Worm (Caenorhabditis elegans) whole organism, L2 larva: Measurements from ENCODE around the gene F58G1.8.

ENCODE experiments used
- C34F6.9 ChIP-seq: fragments of 150-350 bp; optimal IDR thresholded peaks from 2 replicates; lab custom pipeline; 2014; ENCODE audit warnings: missing biosample characterization, missing genetic modification characterization
- F13H6.1 ChIP-seq: sonication (generic microtip); optimal IDR thresholded peaks from 2 replicates; lab custom pipeline; 2016; ENCODE audit warnings: missing genetic modification characterization, missing compliant biosample characterization
- R02D3.7 ChIP-seq: fragments of 150-350 bp; optimal IDR thresholded peaks from 2 replicates; lab custom pipeline; 2014; ENCODE audit warnings: missing biosample characterization, missing genetic modification characterization
- Y55F3AM.14 ChIP-seq: fragments of 200-800 bp; sonication (Bioruptor generic); optimal IDR thresholded peaks from 2 replicates; lab custom pipeline; 2018; ENCODE audit warnings: mild to moderate bottlenecking, missing genetic modification characterization, missing compliant biosample characterization
- ZK546.5 ChIP-seq: sonication (generic microtip); optimal IDR thresholded peaks from 2 replicates; lab custom pipeline; 2017; ENCODE audit warnings: missing biosample characterization, missing genetic modification characterization
- alr-1 ChIP-seq: fragments of 150-350 bp; optimal IDR thresholded peaks from 2 replicates; lab custom pipeline; 2014; ENCODE audit warnings: missing biosample characterization, missing genetic modification characterization
- aly-2 ChIP-seq: fragments of 150-350 bp; optimal IDR thresholded peaks from 2 replicates; lab custom pipeline; 2014; ENCODE audit warnings: missing biosample characterization, missing genetic modification characterization
- ama-1 ChIP-seq: fragments of 150-350 bp; optimal IDR thresholded peaks from 2 replicates; lab custom pipeline; 2018; ENCODE audit warnings: inconsistent platforms
- blmp-1 ChIP-seq: sonication (generic microtip); optimal IDR thresholded peaks from 2 replicates; lab custom pipeline; 2017; ENCODE audit warnings: missing genetic modification characterization, mild to moderate bottlenecking, missing compliant biosample characterization, antibody characterized with exemption, moderate library complexity; ENCODE audit not compliant: insufficient read depth
- ceh-16 ChIP-seq: fragments of 150-350 bp; optimal IDR thresholded peaks from 2 replicates; lab custom pipeline; 2014; ENCODE audit warnings: missing biosample characterization, missing genetic modification characterization
- ceh-82 ChIP-seq: fragments of 150-350 bp; optimal IDR thresholded peaks from 2 replicates; lab custom pipeline; 2014; ENCODE audit warnings: missing biosample characterization, missing genetic modification characterization
- crh-2 ChIP-seq: sonication (generic microtip); optimal IDR thresholded peaks from 2 replicates; lab custom pipeline; 2017; ENCODE audit warnings: missing biosample characterization, missing genetic modification characterization
- dmd-4 ChIP-seq: sonication (generic microtip); optimal IDR thresholded peaks from 2 replicates; lab custom pipeline; 2017; ENCODE audit warnings: missing biosample characterization, missing genetic modification characterization
- egl-27 ChIP-seq: sonication (generic microtip); optimal IDR thresholded peaks from 3 replicates; lab custom pipeline; 2017; ENCODE audit warnings: missing biosample characterization, missing genetic modification reagents, missing genetic modification characterization
- elt-1 ChIP-seq: fragments of 150-350 bp; optimal IDR thresholded peaks from 2 replicates; lab custom pipeline; 2014; ENCODE audit warnings: missing biosample characterization, missing genetic modification characterization
- elt-3 ChIP-seq: sonication (generic microtip); optimal IDR thresholded peaks from 2 replicates; lab custom pipeline; 2017; ENCODE audit warnings: missing biosample characterization, missing genetic modification characterization
- fos-1 ChIP-seq: fragments of 150-350 bp; optimal IDR thresholded peaks from 2 replicates; lab custom pipeline; 2014; ENCODE audit warnings: missing biosample characterization, missing genetic modification characterization
- gmeb-1 ChIP-seq: fragments of 150-350 bp; optimal IDR thresholded peaks from 2 replicates; lab custom pipeline; 2014; ENCODE audit warnings: missing biosample characterization, missing genetic modification characterization
- lin-11 ChIP-seq: fragments of 150-350 bp; sonication (generic microtip); optimal IDR thresholded peaks from 2 replicates; lab custom pipeline; 2014; ENCODE audit warnings: missing biosample characterization, missing genetic modification characterization, inconsistent platforms, mixed read lengths
- lin-13 ChIP-seq: fragments of 150-350 bp; optimal IDR thresholded peaks from 2 replicates; lab custom pipeline; 2014; ENCODE audit warnings: missing biosample characterization, missing genetic modification reagents, missing genetic modification characterization
- lin-39 ChIP-seq: fragments of 150-350 bp; optimal IDR thresholded peaks from 2 replicates; lab custom pipeline; 2014; ENCODE audit warnings: missing biosample characterization, missing genetic modification reagents, missing genetic modification characterization
- lsy-2 ChIP-seq, 2 experiments: fragments of 150-350 bp in 1 of 2; sonication (generic microtip) in 1 of 2; optimal IDR thresholded peaks; 2 replicates each; lab custom pipeline; 2014 to 2017; ENCODE audit warnings: missing biosample characterization in 2 of 2, missing genetic modification characterization in 2 of 2
- mab-5 ChIP-seq: fragments of 150-350 bp; optimal IDR thresholded peaks from 2 replicates; lab custom pipeline; 2014; ENCODE audit warnings: missing biosample characterization, missing genetic modification characterization
- mbf-1 ChIP-seq: sonication (generic microtip); optimal IDR thresholded peaks from 2 replicates; lab custom pipeline; 2017; ENCODE audit warnings: missing biosample characterization, missing genetic modification characterization
- mdl-1 ChIP-seq, 2 experiments: fragments of 150-350 bp in 1 of 2; sonication (generic microtip) in 1 of 2; optimal IDR thresholded peaks; 2 replicates each; lab custom pipeline; 2017; ENCODE audit warnings: missing biosample characterization in 2 of 2, missing genetic modification characterization in 2 of 2
- nhr-10 ChIP-seq: sonication (generic microtip); optimal IDR thresholded peaks from 2 replicates; lab custom pipeline; 2017; ENCODE audit warnings: missing biosample characterization, missing genetic modification characterization
- nhr-11 ChIP-seq: fragments of 150-350 bp; optimal IDR thresholded peaks from 2 replicates; lab custom pipeline; 2014; ENCODE audit warnings: missing biosample characterization, missing genetic modification characterization
- nhr-12 ChIP-seq: fragments of 150-350 bp; optimal IDR thresholded peaks from 2 replicates; lab custom pipeline; 2014; ENCODE audit warnings: missing biosample characterization, missing genetic modification characterization
- nhr-129 ChIP-seq: fragments of 150-350 bp; optimal IDR thresholded peaks from 2 replicates; lab custom pipeline; 2014; ENCODE audit warnings: missing biosample characterization, missing genetic modification characterization
- nhr-21 ChIP-seq: fragments of 150-350 bp; optimal IDR thresholded peaks from 2 replicates; lab custom pipeline; 2014; ENCODE audit warnings: missing biosample characterization, missing genetic modification characterization
- nhr-23 ChIP-seq: fragments of 150-350 bp; optimal IDR thresholded peaks from 2 replicates; lab custom pipeline; 2014; ENCODE audit warnings: missing biosample characterization, missing genetic modification reagents, missing genetic modification characterization
- nhr-237 ChIP-seq: fragments of 150-350 bp; optimal IDR thresholded peaks from 2 replicates; lab custom pipeline; 2014; ENCODE audit warnings: missing biosample characterization, missing genetic modification characterization
- nhr-25 ChIP-seq: fragments of 150-350 bp; sonication (generic microtip); optimal IDR thresholded peaks from 3 replicates; lab custom pipeline; 2014; ENCODE audit warnings: missing biosample characterization, missing genetic modification characterization
- nhr-6 ChIP-seq: fragments of 150-350 bp; optimal IDR thresholded peaks from 2 replicates; lab custom pipeline; 2014; ENCODE audit warnings: missing biosample characterization, missing genetic modification characterization
- nhr-77 ChIP-seq: fragments of 150-350 bp; optimal IDR thresholded peaks from 2 replicates; lab custom pipeline; 2014; ENCODE audit warnings: missing biosample characterization, missing genetic modification characterization
- peb-1 ChIP-seq: fragments of 150-350 bp; optimal IDR thresholded peaks from 2 replicates; lab custom pipeline; 2014; ENCODE audit warnings: missing biosample characterization, missing genetic modification characterization
- sem-4 ChIP-seq: fragments of 150-350 bp; optimal IDR thresholded peaks from 2 replicates; lab custom pipeline; 2014; ENCODE audit warnings: missing biosample characterization, missing genetic modification reagents, missing genetic modification characterization
- skn-1 ChIP-seq: sonication (generic microtip); optimal IDR thresholded peaks from 2 replicates; lab custom pipeline; 2017; ENCODE audit warnings: missing biosample characterization, missing genetic modification characterization
- sma-3 ChIP-seq: sonication (generic microtip); optimal IDR thresholded peaks from 2 replicates; lab custom pipeline; 2016; ENCODE audit warnings: missing genetic modification reagents, missing genetic modification characterization, missing compliant biosample characterization
- sma-9 ChIP-seq, 2 experiments: fragments of 150-350 bp in 1 of 2; sonication (generic microtip) in 1 of 2; optimal IDR thresholded peaks; 2 replicates each; lab custom pipeline; 2014 to 2016; ENCODE audit warnings: missing genetic modification characterization in 2 of 2, mild to moderate bottlenecking in 1 of 2, missing biosample characterization in 1 of 2, missing compliant biosample characterization in 1 of 2, missing genetic modification reagents in 1 of 2, moderate library complexity in 1 of 2
- snpc-4 ChIP-seq: fragments of 150-350 bp; optimal IDR thresholded peaks from 2 replicates; lab custom pipeline; 2014; ENCODE audit warnings: missing biosample characterization, missing genetic modification characterization
- unc-39 ChIP-seq: fragments of 150-350 bp; optimal IDR thresholded peaks from 2 replicates; lab custom pipeline; 2014; ENCODE audit warnings: missing biosample characterization, missing genetic modification characterization
- unc-55 ChIP-seq: fragments of 150-350 bp; sonication (generic microtip); optimal IDR thresholded peaks from 3 replicates; lab custom pipeline; 2014; ENCODE audit warnings: missing biosample characterization, missing genetic modification reagents, missing genetic modification characterization
- unc-62 ChIP-seq: fragments of 150-350 bp; optimal IDR thresholded peaks from 2 replicates; lab custom pipeline; 2014; ENCODE audit warnings: missing biosample characterization, missing genetic modification reagents, missing genetic modification characterization
- zag-1 ChIP-seq: fragments of 150-350 bp; optimal IDR thresholded peaks from 2 replicates; lab custom pipeline; 2014; ENCODE audit warnings: missing biosample characterization, missing genetic modification characterization
- ztf-1 ChIP-seq: fragments of 200-800 bp; sonication (Bioruptor generic); conservative IDR thresholded peaks from 2 replicates; pipeline ENCODE4 v1.3.6; 2022; ENCODE audit warnings: missing genetic modification characterization, missing compliant biosample characterization
- ztf-11 ChIP-seq: sonication (generic microtip); optimal IDR thresholded peaks from 2 replicates; lab custom pipeline; 2017; ENCODE audit warnings: missing biosample characterization, missing genetic modification characterization
- ztf-4 ChIP-seq: fragments of 150-350 bp; optimal IDR thresholded peaks from 2 replicates; lab custom pipeline; 2014; ENCODE audit warnings: missing biosample characterization, missing genetic modification characterization

F58G1.8 gene

DNA sequence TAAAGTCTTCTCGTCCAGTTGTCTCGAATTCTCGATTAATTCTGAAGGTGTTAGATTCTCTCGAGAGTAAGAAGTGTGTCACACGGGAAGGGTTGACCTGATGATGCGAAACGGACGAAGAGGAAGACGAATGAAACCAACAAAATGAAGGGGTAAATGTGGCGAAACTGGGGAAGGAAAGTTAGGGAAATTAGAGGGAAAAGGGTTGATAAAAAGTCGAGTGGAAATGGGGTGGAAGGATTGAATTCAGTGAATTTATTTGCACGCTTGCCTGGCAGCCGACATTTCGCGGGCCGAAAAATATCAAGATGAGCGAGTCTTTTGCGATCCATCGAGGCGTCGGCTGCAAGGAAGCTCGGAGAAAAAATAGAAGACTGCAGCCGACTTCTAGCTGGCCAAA, 22.7 kb upstream of the F58G1.8 start, which contains the start of gene F58G1.7:
Gene F58G1.7, minus strand, starts transcription at position 101 of the 400 bp plus-strand sequence.
- no peak for TF ChIP-seq lsy-2 (tag; optimal IDR thresholded peaks at IDR 0.05; lab: Kevin White, UChicago)
- TF ChIP-seq ztf-1 (GFP tag; lab: Robert Waterston, UW): no peak
- no peak for TF ChIP-seq peb-1 (tag; lab: Kevin White, UChicago)
- no peak for TF ChIP-seq lin-13 (GFP tag; lab: Kevin White, UChicago)
- TF ChIP-seq blmp-1 (tag; lab: Kevin White, UChicago): no peak
- TF ChIP-seq nhr-21 (tag; lab: Kevin White, UChicago): no peak
- no peak for TF ChIP-seq unc-39 (tag; lab: Kevin White, UChicago)
- no peak for TF ChIP-seq fos-1
- TF ChIP-seq sma-3 (GFP tag; lab: Kevin White, UChicago): no peak
- TF ChIP-seq nhr-77 (tag; lab: Kevin White, UChicago): no peak

DNA sequence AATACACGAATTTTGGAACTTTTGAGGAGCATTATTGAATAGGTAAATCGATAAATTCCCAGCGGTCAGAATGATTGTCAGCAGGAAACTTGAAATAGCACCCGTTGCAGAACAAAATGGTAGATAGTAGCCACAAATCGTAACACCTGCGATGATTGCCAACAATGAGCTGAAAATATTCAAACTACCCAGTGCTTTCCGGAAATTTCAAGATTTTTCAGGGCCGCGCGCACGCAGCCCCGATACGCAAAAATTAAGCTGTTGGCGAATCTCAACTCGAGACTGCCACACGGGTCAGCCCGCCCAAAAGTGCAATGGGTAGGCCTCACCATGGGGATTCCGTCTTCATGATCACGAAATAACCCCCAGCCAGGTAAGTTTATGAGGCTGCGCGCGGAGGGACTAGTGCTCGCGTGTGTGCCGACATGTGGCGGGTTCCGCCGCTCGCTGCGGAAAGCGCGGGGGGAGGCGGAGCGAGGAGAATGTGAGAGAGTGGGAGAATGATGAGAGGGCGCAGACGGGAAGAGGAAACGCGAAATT, 19.2 kb upstream of the F58G1.8 start:
- peak; percentile 60 for TF ChIP-seq ceh-82
- peak; percentile 74 for TF ChIP-seq nhr-6 (tag; lab: Kevin White, UChicago)
- peak; percentile 98 for TF ChIP-seq ceh-16 (tag; lab: Kevin White, UChicago)
- TF ChIP-seq ztf-4 (tag; lab: Kevin White, UChicago): peak; percentile 76
- TF ChIP-seq egl-27 (tag; lab: Kevin White, UChicago): peak; percentile 85
- TF ChIP-seq nhr-129 (tag; lab: Kevin White, UChicago): peak; percentile 87
- TF ChIP-seq crh-2 (tag; lab: Kevin White, UChicago): peak; percentile 92
- TF ChIP-seq ZK546.5 (tag; lab: Kevin White, UChicago): peak; percentile 34
- TF ChIP-seq unc-55: peak; percentile 74
- TF ChIP-seq sma-3 (GFP tag; lab: Kevin White, UChicago): peak; percentile 97
- TF ChIP-seq nhr-77 (tag; lab: Kevin White, UChicago): peak; percentile 63
- TF ChIP-seq dmd-4 (tag; lab: Kevin White, UChicago): no peak
- peak; percentile 78 for TF ChIP-seq zag-1 (tag; lab: Kevin White, UChicago)
- peak; percentile 70 for TF ChIP-seq nhr-237
- no peak for TF ChIP-seq unc-62 (GFP tag; lab: Kevin White, UChicago)
- TF ChIP-seq nhr-10 (tag; lab: Kevin White, UChicago): peak; percentile 84
- TF ChIP-seq sma-9 (GFP tag; optimal IDR thresholded peaks at IDR 0.05; lab: Kevin White, UChicago): peak; percentile 88
- no peak for TF ChIP-seq sma-9 (tag; optimal IDR thresholded peaks at IDR 0.05; lab: Kevin White, UChicago)
- peak; percentile 81 to 85 for TF ChIP-seq lsy-2 (tag; optimal IDR thresholded peaks at IDR 0.05; lab: Kevin White, UChicago)
- TF ChIP-seq fos-1: peak; percentile 70
- TF ChIP-seq alr-1 (tag; lab: Kevin White, UChicago): no peak
- TF ChIP-seq ztf-11 (tag; lab: Kevin White, UChicago): no peak
- TF ChIP-seq aly-2 (tag; lab: Kevin White, UChicago): no peak
- TF ChIP-seq C34F6.9 (tag; lab: Kevin White, UChicago): peak; percentile 59
- peak; percentile 20 for TF ChIP-seq nhr-11
- peak; percentile 94 for TF ChIP-seq F13H6.1 (tag; lab: Kevin White, UChicago)
- no peak for TF ChIP-seq ztf-1 (GFP tag; lab: Robert Waterston, UW)
- TF ChIP-seq mdl-1 (tag; optimal IDR thresholded peaks at IDR 0.05; lab: Kevin White, UChicago): peak; percentile 87 to 91
- TF ChIP-seq elt-3: no peak
- peak; percentile 22 for TF ChIP-seq skn-1
- TF ChIP-seq sem-4 (tag; lab: Kevin White, UChicago): peak; percentile 79
- no peak for TF ChIP-seq peb-1 (tag; lab: Kevin White, UChicago)
- TF ChIP-seq R02D3.7 (tag; lab: Kevin White, UChicago): peak; percentile 24
- TF ChIP-seq gmeb-1 (tag; lab: Kevin White, UChicago): peak; percentile 82
- TF ChIP-seq elt-1 (tag; lab: Kevin White, UChicago): no peak
- TF ChIP-seq lin-39: no peak
- TF ChIP-seq lin-13 (GFP tag; lab: Kevin White, UChicago): peak; percentile 90
- no peak for TF ChIP-seq nhr-23 (tag; lab: Kevin White, UChicago)
- peak; percentile 62 for TF ChIP-seq blmp-1 (tag; lab: Kevin White, UChicago)
- no peak for TF ChIP-seq nhr-12 (tag; lab: Kevin White, UChicago)
- peak; percentile 95 for TF ChIP-seq nhr-21 (tag; lab: Kevin White, UChicago)
- no peak for TF ChIP-seq unc-39 (tag; lab: Kevin White, UChicago)
- TF ChIP-seq snpc-4: peak; percentile 99
- no peak for TF ChIP-seq mbf-1
- peak; percentile 89 for TF ChIP-seq nhr-25 (tag; lab: Kevin White, UChicago)
- peak; percentile 89 for TF ChIP-seq Y55F3AM.14
- TF ChIP-seq lin-11 (tag; lab: Kevin White, UChicago): peak; percentile 88
- peak; percentile 100 for TF ChIP-seq ama-1 (lab: Kevin White, UChicago)
- TF ChIP-seq mab-5: peak; percentile 36
